Worm (Caenorhabditis elegans): Measurements from ENCODE around the gene srx-47.

The srx-47 gene

ce11 chrV:9359674-9360073, 9.9 kb downstream of the srx-47 start, which contains the start of gene gpa-3:
Gene gpa-3, minus strand, starts transcription at chrV:9359774.
- no peak for TF ChIP-seq sox-4 (tag; optimal IDR thresholded peaks at IDR 0.05)
- no peak for TF ChIP-seq elt-4 (tag; optimal IDR thresholded peaks at IDR 0.05)
- no peak for TF ChIP-seq eyg-1 (tag; optimal IDR thresholded peaks at IDR 0.05)
- TF ChIP-seq ceh-18 (tag; optimal IDR thresholded peaks at IDR 0.05) = no peak
- TF ChIP-seq ets-4 (tag; optimal IDR thresholded peaks at IDR 0.05) = no peak
- no peak for TF ChIP-seq hlh-6 (tag; optimal IDR thresholded peaks at IDR 0.05)
- no peak for TF ChIP-seq unc-55 (GFP tag; optimal IDR thresholded peaks at IDR 0.05)
- no peak for TF ChIP-seq hlh-13 (GFP tag; optimal IDR thresholded peaks at IDR 0.05)
- TF ChIP-seq C08G9.2 (tag; optimal IDR thresholded peaks at IDR 0.05) = no peak
- no peak for TF ChIP-seq pax-1 (tag; optimal IDR thresholded peaks at IDR 0.05)
- TF ChIP-seq odd-2 (tag; optimal IDR thresholded peaks at IDR 0.05) = no peak
- TF ChIP-seq unc-42 (tag; optimal IDR thresholded peaks at IDR 0.05) = no peak
- no peak for TF ChIP-seq nhr-11 (tag; optimal IDR thresholded peaks at IDR 0.05)
- no peak for TF ChIP-seq hlh-15 (tag; optimal IDR thresholded peaks at IDR 0.05)
- TF ChIP-seq lim-6 (tag; optimal IDR thresholded peaks at IDR 0.05) = no peak
- no peak for TF ChIP-seq hlh-30 (tag; optimal IDR thresholded peaks at IDR 0.05; ENCODE audit: insufficient read depth)
- no peak for TF ChIP-seq ceh-45 (GFP tag; IDR thresholded peaks at IDR 0.05)
- TF ChIP-seq lin-11 (tag; optimal IDR thresholded peaks at IDR 0.05) = no peak
- no peak for TF ChIP-seq ceh-14 (tag; optimal IDR thresholded peaks at IDR 0.05)

ce11 chrV:9370986-9371385, 21.2 kb downstream of the srx-47 start, which contains the start of gene E02C12.6:
Gene E02C12.6, minus strand, starts transcription at chrV:9371086.
- no peak for TF ChIP-seq nhr-11 (tag; optimal IDR thresholded peaks at IDR 0.05)
- TF ChIP-seq ama-1 (optimal IDR thresholded peaks at IDR 0.05) = no peak
- no peak for TF ChIP-seq C08G9.2 (tag; optimal IDR thresholded peaks at IDR 0.05)
- TF ChIP-seq pax-1 (tag; optimal IDR thresholded peaks at IDR 0.05) = no peak
- TF ChIP-seq ets-4 (tag; optimal IDR thresholded peaks at IDR 0.05) = no peak
- no peak for TF ChIP-seq pha-2 (tag; optimal IDR thresholded peaks at IDR 0.05)
- TF ChIP-seq ceh-18 (tag; optimal IDR thresholded peaks at IDR 0.05) = no peak
- TF ChIP-seq hlh-15 (tag; optimal IDR thresholded peaks at IDR 0.05) = no peak
- no peak for TF ChIP-seq unc-3 (GFP tag; conservative IDR thresholded peaks at IDR 0.05)
- TF ChIP-seq unc-3 (tag; optimal IDR thresholded peaks at IDR 0.05) = no peak
- no peak for TF ChIP-seq T23F11.4 (GFP tag; optimal IDR thresholded peaks at IDR 0.05)
- no peak for TF ChIP-seq ttx-3 (tag; optimal IDR thresholded peaks at IDR 0.05)
- TF ChIP-seq fax-1 (tag; optimal IDR thresholded peaks at IDR 0.05) = no peak
- no peak for TF ChIP-seq hlh-13 (GFP tag; optimal IDR thresholded peaks at IDR 0.05)
- TF ChIP-seq hlh-8 (tag; optimal IDR thresholded peaks at IDR 0.05) = no peak

- TF ChIP-seq elt-2 (tag; optimal IDR thresholded peaks at IDR 0.05) (peak; percentile 35), ceh-14 (tag; optimal IDR thresholded peaks at IDR 0.05) (no peak)
Measured at ce11 chrV:9373473-9373872, 23.7 kb downstream of the srx-47 start, which contains the start of gene E02C12.8. Gene E02C12.8, minus strand, starts transcription at chrV:9373613.

ce11 chrV:9375378-9375777, 25.6 kb downstream of the srx-47 start, which contains the start of gene E02C12.9:
Gene E02C12.9, minus strand, starts transcription at chrV:9375478.
- TF ChIP-seq ceh-22 (tag; optimal IDR thresholded peaks at IDR 0.05) (no peak), madf-2 (tag; optimal IDR thresholded peaks at IDR 0.05) (no peak), syd-9 (tag; optimal IDR thresholded peaks at IDR 0.05) (no peak), che-1 (tag; optimal IDR thresholded peaks at IDR 0.05) (no peak), pax-1 (tag; optimal IDR thresholded peaks at IDR 0.05) (no peak), ama-1 (optimal IDR thresholded peaks at IDR 0.05) (no peak), ets-4 (tag; optimal IDR thresholded peaks at IDR 0.05) (no peak), unc-55 (GFP tag; optimal IDR thresholded peaks at IDR 0.05) (no peak), ceh-6 (GFP tag; optimal IDR thresholded peaks at IDR 0.05) (no peak), sdc-2 (tag; optimal IDR thresholded peaks at IDR 0.05) (no peak)

- no peak for TF ChIP-seq nhr-11 (tag; optimal IDR thresholded peaks at IDR 0.05)
- no peak for TF ChIP-seq rnt-1 (tag; optimal IDR thresholded peaks at IDR 0.05)
- TF ChIP-seq sox-2 (GFP tag; IDR thresholded peaks at IDR 0.05) = no peak
- TF ChIP-seq mec-3 (tag; optimal IDR thresholded peaks at IDR 0.05; ENCODE audit: borderline replicate concordance) = no peak
Measured at ce11 chrV:9376417-9376816, 26.6 kb downstream of the srx-47 start, which contains the start of gene E02C12.19. Gene E02C12.19, minus strand, starts transcription at chrV:9376517.
